Fruit fly (Drosophila melanogaster) whole organism, adult: ENCODE data around the gene CG31897.

Source experiments
- CG1620 ChIP-seq: fragments of 200-800 bp; sonication (Bioruptor generic); optimal IDR thresholded peaks from 2 replicates; lab custom pipeline; 2016; ENCODE audit warnings: missing biosample characterization, missing genetic modification characterization
- Clk ChIP-seq: fragments of 200-800 bp; sonication (Bioruptor generic); optimal IDR thresholded peaks from 2 replicates; lab custom pipeline; 2017; ENCODE audit warnings: missing biosample characterization, missing genetic modification characterization
- kay ChIP-seq: fragments of 200-800 bp; sonication (Bioruptor generic); peaks from one replicate; lab custom pipeline; 2016; ENCODE audit warnings: missing biosample characterization, missing genetic modification characterization, borderline replicate concordance

DNA sequence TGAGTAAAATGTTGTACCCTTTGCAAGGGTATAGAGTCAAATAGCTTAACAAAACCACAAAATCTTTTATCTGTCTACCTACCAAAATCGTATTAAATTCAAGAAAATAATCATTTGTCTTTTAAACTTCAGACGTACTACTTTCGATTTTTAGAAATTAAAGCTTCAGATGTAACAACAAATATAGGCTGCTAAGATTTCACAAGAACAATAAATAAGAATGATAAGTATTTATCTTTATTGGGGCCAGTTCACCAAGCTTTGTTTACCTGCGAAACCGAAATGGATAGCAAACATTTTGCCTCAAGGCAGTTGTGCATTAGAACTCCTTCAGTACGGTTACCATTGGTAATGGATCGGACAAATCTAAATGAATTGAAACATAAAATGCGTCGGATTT is 48.2 kb downstream of the CG31897 start, which contains the start of gene CG43400:
- TF ChIP-seq kay (GFP tag; lab: Kevin White, UChicago) (peak; percentile 82), Clk (GFP tag; lab: Kevin White, UChicago) (no peak), CG1620 (no peak)
